Fruit fly (Drosophila melanogaster) whole organism, embryonic: ENCODE results near the gene ssp3.

Experiments used
- Abd-B ChIP-seq: fragments of 200-800 bp; sonication (Bioruptor generic); optimal IDR thresholded peaks from 2 replicates; lab custom pipeline; 2018; ENCODE audit warnings: missing biosample characterization, mild to moderate bottlenecking, missing genetic modification characterization, moderate library complexity
- BtbVII ChIP-seq: fragments of 200-800 bp; sonication (Bioruptor generic); optimal IDR thresholded peaks from 3 replicates; lab custom pipeline; 2017; ENCODE audit warnings: missing biosample characterization, mild to moderate bottlenecking, missing genetic modification characterization
- CG11085 ChIP-seq: fragments of 200-800 bp; sonication (Bioruptor generic); IDR thresholded peaks from 2 replicates; pipeline ENCODE4 v1.3.6; 2022; ENCODE audit warnings: missing biosample characterization, missing genetic modification characterization
- CG11398 ChIP-seq: fragments of 200-800 bp; sonication (Bioruptor generic); optimal IDR thresholded peaks from 2 replicates; lab custom pipeline; 2016; ENCODE audit warnings: missing biosample characterization, missing genetic modification characterization
- CG13296 ChIP-seq: fragments of 200-800 bp; sonication (Bioruptor generic); optimal IDR thresholded peaks from 3 replicates; lab custom pipeline; 2018; ENCODE audit warnings: missing biosample characterization, mild to moderate bottlenecking, missing genetic modification characterization
- CG15269 ChIP-seq: fragments of 200-800 bp; sonication (Bioruptor generic); optimal IDR thresholded peaks from 2 replicates; lab custom pipeline; 2018; ENCODE audit warnings: missing biosample characterization, mild to moderate bottlenecking, missing genetic modification characterization, moderate library complexity
- CG1647 ChIP-seq: fragments of 200-800 bp; sonication (Bioruptor generic); optimal IDR thresholded peaks from 3 replicates; lab custom pipeline; 2016; ENCODE audit warnings: missing biosample characterization, missing genetic modification characterization
- CG16779 ChIP-seq: fragments of 200-800 bp; sonication (Bioruptor generic); IDR thresholded peaks from 2 replicates; pipeline ENCODE4 v1.3.6; 2022; ENCODE audit warnings: missing biosample characterization, missing genetic modification characterization
- CG17829 ChIP-seq: fragments of 200-800 bp; optimal IDR thresholded peaks from 2 replicates; lab custom pipeline; 2019; ENCODE audit warnings: missing biosample characterization, mild to moderate bottlenecking, missing genetic modification characterization, moderate library complexity
- CG2120 ChIP-seq: fragments of 200-800 bp; sonication (Bioruptor generic); optimal IDR thresholded peaks from 3 replicates; lab custom pipeline; 2016; ENCODE audit warnings: missing biosample characterization, missing genetic modification characterization
- CG2199 ChIP-seq: fragments of 200-800 bp; sonication (Bioruptor generic); IDR thresholded peaks from 3 replicates; pipeline ENCODE4 v1.3.6; 2022; ENCODE audit warnings: missing biosample characterization, missing genetic modification characterization
- CG31388 ChIP-seq: fragments of 200-800 bp; sonication (Bioruptor generic); optimal IDR thresholded peaks from 2 replicates; lab custom pipeline; 2016; ENCODE audit warnings: missing biosample characterization, missing genetic modification characterization
- CG32772 ChIP-seq: fragments of 200-800 bp; sonication (Bioruptor generic); IDR thresholded peaks from 2 replicates; pipeline ENCODE4 v1.3.6; 2022; ENCODE audit warnings: missing biosample characterization, missing genetic modification characterization
- CG33557 ChIP-seq: fragments of 200-800 bp; sonication (Bioruptor generic); optimal IDR thresholded peaks from 2 replicates; lab custom pipeline; 2019; ENCODE audit warnings: missing biosample characterization, mild to moderate bottlenecking, missing genetic modification characterization, moderate library complexity
- CG3407 ChIP-seq: fragments of 200-800 bp; sonication (Bioruptor generic); optimal IDR thresholded peaks from 2 replicates; lab custom pipeline; 2018; ENCODE audit warnings: missing biosample characterization, mild to moderate bottlenecking, missing genetic modification characterization
- CG4730 ChIP-seq: fragments of 200-800 bp; sonication (Bioruptor generic); IDR thresholded peaks from 2 replicates; pipeline ENCODE4 v1.3.6; 2022; ENCODE audit warnings: missing biosample characterization, missing genetic modification characterization
- CG5180 ChIP-seq: fragments of 200-800 bp; sonication (Bioruptor generic); optimal IDR thresholded peaks from 3 replicates; lab custom pipeline; 2017; ENCODE audit warnings: missing biosample characterization, missing genetic modification characterization, mild to moderate bottlenecking, moderate library complexity, missing genetic modification reagents
- CG6654 ChIP-seq: fragments of 200-800 bp; sonication (Bioruptor generic); optimal IDR thresholded peaks from 2 replicates; lab custom pipeline; 2017; ENCODE audit warnings: missing biosample characterization, mild to moderate bottlenecking, missing genetic modification characterization
- CG9727 ChIP-seq: fragments of 200-800 bp; sonication (Bioruptor generic); optimal IDR thresholded peaks from 3 replicates; lab custom pipeline; 2017; ENCODE audit warnings: missing biosample characterization, mild to moderate bottlenecking, missing genetic modification characterization
- CG9797 ChIP-seq: fragments of 200-800 bp; sonication (Bioruptor generic); optimal IDR thresholded peaks from 3 replicates; lab custom pipeline; 2018; ENCODE audit warnings: missing biosample characterization, mild to moderate bottlenecking, missing genetic modification characterization
- CG9932 ChIP-seq: fragments of 200-800 bp; sonication (Bioruptor generic); IDR thresholded peaks from 2 replicates; pipeline ENCODE4 v1.3.6; 2022; ENCODE audit warnings: missing biosample characterization, missing genetic modification characterization
- Dll ChIP-seq: fragments of 200-800 bp; sonication (Bioruptor generic); IDR thresholded peaks from 4 replicates; pipeline ENCODE4 v1.3.6; 2022; ENCODE audit warnings: missing biosample characterization, missing genetic modification characterization; ENCODE audit not compliant: partially characterized antibody
- Drgx ChIP-seq: fragments of 200-800 bp; sonication (Bioruptor generic); IDR thresholded peaks from 2 replicates; pipeline ENCODE4 v1.3.6; 2022; ENCODE audit warnings: missing biosample characterization, missing genetic modification characterization
- Ets65A ChIP-seq: fragments of 200-800 bp; sonication (Bioruptor generic); peaks from one replicate; lab custom pipeline; 2016; ENCODE audit warnings: missing biosample characterization, missing genetic modification characterization
- HLH54F ChIP-seq: fragments of 200-800 bp; sonication (Bioruptor generic); optimal IDR thresholded peaks from 3 replicates; lab custom pipeline; 2016; ENCODE audit warnings: missing biosample characterization, missing genetic modification characterization
- MESR4 ChIP-seq: fragments of 200-800 bp; sonication (Bioruptor generic); optimal IDR thresholded peaks from 2 replicates; lab custom pipeline; 2018; ENCODE audit warnings: missing biosample characterization, mild to moderate bottlenecking, missing genetic modification characterization, moderate library complexity
- Oli ChIP-seq: fragments of 200-800 bp; sonication (Bioruptor generic); optimal IDR thresholded peaks from 2 replicates; lab custom pipeline; 2018; ENCODE audit warnings: missing biosample characterization, mild to moderate bottlenecking, missing genetic modification characterization, moderate library complexity
- Side ChIP-seq: fragments of 200-800 bp; sonication (Bioruptor generic); optimal IDR thresholded peaks from 2 replicates; lab custom pipeline; 2016; ENCODE audit warnings: missing biosample characterization, missing genetic modification characterization
- Six4 ChIP-seq: fragments of 200-800 bp; sonication (Bioruptor generic); optimal IDR thresholded peaks from 2 replicates; lab custom pipeline; 2016; ENCODE audit warnings: missing biosample characterization, missing genetic modification characterization
- Sry-δ ChIP-seq: fragments of 200-800 bp; sonication (Bioruptor generic); optimal IDR thresholded peaks from 2 replicates; lab custom pipeline; 2016; ENCODE audit warnings: missing biosample characterization, missing genetic modification characterization
- al ChIP-seq: fragments of 200-800 bp; sonication (Bioruptor generic); IDR thresholded peaks from 2 replicates; pipeline ENCODE4 v1.3.6; 2022; ENCODE audit warnings: missing biosample characterization, missing genetic modification characterization
- ash1 ChIP-seq: fragments of 200-800 bp; sonication (Bioruptor generic); optimal IDR thresholded peaks from 2 replicates; lab custom pipeline; 2018; ENCODE audit warnings: missing biosample characterization, mild to moderate bottlenecking, missing genetic modification characterization
- cad ChIP-seq: fragments of >200 bp; optimal IDR thresholded peaks from 2 replicates; lab custom pipeline; 2017; ENCODE audit warnings: missing biosample characterization, missing genetic modification characterization
- chif ChIP-seq, 2 experiments: fragments of 200-800 bp; sonication (Bioruptor generic); optimal IDR thresholded peaks; 3 replicates each; lab custom pipeline; 2016; ENCODE audit warnings: missing biosample characterization in 2 of 2, missing genetic modification characterization in 2 of 2
- en ChIP-seq: fragments of 200-800 bp; sonication (Bioruptor generic); optimal IDR thresholded peaks from 2 replicates; lab custom pipeline; 2016; ENCODE audit warnings: missing biosample characterization, missing genetic modification characterization
- eve ChIP-seq, 2 experiments: fragments of >200 bp; optimal IDR thresholded peaks; 2 replicates each; lab custom pipeline; 2017; ENCODE audit warnings: missing biosample characterization in 2 of 2, missing genetic modification characterization in 2 of 2
- exex ChIP-seq: fragments of 200-800 bp; sonication (Bioruptor generic); optimal IDR thresholded peaks from 4 replicates; lab custom pipeline; 2018; ENCODE audit warnings: missing biosample characterization, mild to moderate bottlenecking, missing genetic modification characterization, moderate library complexity
- eyg ChIP-seq: fragments of 200-800 bp; sonication (Bioruptor generic); optimal IDR thresholded peaks from 3 replicates; lab custom pipeline; 2016; ENCODE audit warnings: missing biosample characterization, missing genetic modification characterization
- gro ChIP-seq: fragments of 200-800 bp; sonication (Bioruptor generic); optimal IDR thresholded peaks from 2 replicates; lab custom pipeline; 2016; ENCODE audit warnings: missing biosample characterization, missing genetic modification characterization
- gt ChIP-seq: fragments of 200-800 bp; sonication (Bioruptor generic); IDR thresholded peaks from 2 replicates; pipeline ENCODE4 v1.3.6; 2022; ENCODE audit warnings: missing biosample characterization, missing genetic modification characterization
- hkb ChIP-seq, 2 experiments: fragments of 200-800 bp in 1 of 2; fragments of >200 bp in 1 of 2; sonication (Bioruptor generic) in 1 of 2; IDR thresholded peaks in 1 of 2; optimal IDR thresholded peaks in 1 of 2; 2 replicates each; pipeline versions ENCODE4 v1.3.6 to Lab custom; 2017 to 2022; ENCODE audit warnings: missing biosample characterization in 1 of 2, missing genetic modification characterization in 1 of 2
- jigr1 ChIP-seq: fragments of 200-800 bp; sonication (Bioruptor generic); IDR thresholded peaks from 3 replicates; pipeline ENCODE4 v1.3.6; 2022; ENCODE audit warnings: missing biosample characterization, missing genetic modification characterization
- nau ChIP-seq: fragments of 200-800 bp; sonication (Bioruptor generic); optimal IDR thresholded peaks from 3 replicates; lab custom pipeline; 2017; ENCODE audit warnings: missing biosample characterization, mild to moderate bottlenecking, missing genetic modification characterization, missing genetic modification reagents
- oc ChIP-seq: fragments of 200-800 bp; sonication (Bioruptor generic); optimal IDR thresholded peaks from 2 replicates; lab custom pipeline; 2018; ENCODE audit warnings: missing biosample characterization, mild to moderate bottlenecking, missing genetic modification characterization, moderate library complexity
- odd ChIP-seq: fragments of 200-800 bp; sonication (Bioruptor generic); optimal IDR thresholded peaks from 2 replicates; lab custom pipeline; 2017; ENCODE audit warnings: missing biosample characterization, mild to moderate bottlenecking, missing genetic modification characterization
- pfk ChIP-seq: fragments of 200-800 bp; sonication (Bioruptor generic); optimal IDR thresholded peaks from 2 replicates; lab custom pipeline; 2018; ENCODE audit warnings: missing biosample characterization, mild to moderate bottlenecking, missing genetic modification characterization, moderate library complexity
- pita ChIP-seq: fragments of 200-800 bp; sonication (Bioruptor generic); optimal IDR thresholded peaks from 2 replicates; lab custom pipeline; 2017; ENCODE audit warnings: missing biosample characterization, mild to moderate bottlenecking, missing genetic modification characterization
- psq ChIP-seq: fragments of 200-800 bp; sonication (Bioruptor generic); optimal IDR thresholded peaks from 2 replicates; lab custom pipeline; 2017; ENCODE audit warnings: missing biosample characterization, missing genetic modification characterization
- sima ChIP-seq: fragments of 200-800 bp; sonication (Bioruptor generic); optimal IDR thresholded peaks from 2 replicates; lab custom pipeline; 2016; ENCODE audit warnings: missing biosample characterization, missing genetic modification characterization
- stc ChIP-seq: fragments of 200-800 bp; sonication (Bioruptor generic); IDR thresholded peaks from 2 replicates; pipeline ENCODE4 v1.3.6; 2022; ENCODE audit warnings: missing biosample characterization, missing genetic modification characterization
- tap ChIP-seq: fragments of 200-800 bp; optimal IDR thresholded peaks from 3 replicates; lab custom pipeline; 2019; ENCODE audit warnings: missing biosample characterization, mild to moderate bottlenecking, missing genetic modification characterization, moderate library complexity
- trh ChIP-seq: fragments of 200-800 bp; sonication (Bioruptor generic); optimal IDR thresholded peaks from 2 replicates; lab custom pipeline; 2016; ENCODE audit warnings: missing biosample characterization, missing genetic modification characterization

Gene ssp3

DNA sequence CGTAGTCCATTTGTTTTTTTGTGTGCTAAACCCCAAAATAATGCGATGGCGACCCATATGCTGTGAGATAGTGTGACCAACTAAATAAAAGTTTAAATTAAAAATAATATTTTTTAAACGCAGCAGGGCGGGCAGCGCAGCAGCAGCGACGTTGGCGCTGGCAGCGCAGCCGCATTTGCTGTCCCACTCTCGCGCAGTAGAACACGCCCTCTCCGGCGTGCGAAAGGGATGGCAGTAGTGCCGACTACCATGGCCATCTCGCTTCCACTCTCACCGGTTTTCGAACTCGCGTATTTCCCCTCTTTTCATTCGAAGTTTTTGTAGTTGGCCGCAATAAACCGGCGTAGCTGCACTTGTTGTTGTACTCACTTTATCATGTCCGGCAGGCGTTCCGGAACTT, 7.7 kb downstream of the ssp3 start (continued):
- peak; percentile 32; the same call in 1 of the 2 replicates for TF ChIP-seq Drgx (GFP tag; lab: Robert Waterston, UW)
- TF ChIP-seq chif (GFP tag; optimal IDR thresholded peaks at IDR 0.05; lab: Kevin White, UChicago), result no peak
- no peak for TF ChIP-seq exex (tag; lab: Kevin White, UChicago)
- no peak for TF ChIP-seq eve (GFP tag; optimal IDR thresholded peaks at IDR 0.05; lab: Kevin White, UChicago)
- no peak for TF ChIP-seq Six4 (GFP tag; lab: Kevin White, UChicago)
- TF ChIP-seq CG9797, result no peak
- no peak for TF ChIP-seq CG32772
- TF ChIP-seq CG5180 (GFP tag; lab: Kevin White, UChicago), result no peak
- no peak for TF ChIP-seq jigr1
- no peak for TF ChIP-seq psq (GFP tag; lab: Kevin White, UChicago)
- TF ChIP-seq Abd-B (GFP tag; lab: Kevin White, UChicago), result no peak
- TF ChIP-seq hkb (optimal IDR thresholded peaks at IDR 0.05; lab: Kevin White, UChicago), result no peak
- TF ChIP-seq hkb (GFP tag; IDR thresholded peaks at IDR 0.05; lab: Robert Waterston, UW), result peak; percentile 58; the same call in 1 of the 2 replicates
- no peak for TF ChIP-seq CG11398 (GFP tag; lab: Kevin White, UChicago)
- peak; percentile 1 for TF ChIP-seq CG33557 (GFP tag; lab: Kevin White, UChicago)
- TF ChIP-seq trh, result no peak
- TF ChIP-seq CG2199 (GFP tag; lab: Robert Waterston, UW), result peak; percentile 60; the same call in 1 of the 3 replicates
- TF ChIP-seq al, result no peak
- TF ChIP-seq stc (GFP tag; lab: Robert Waterston, UW), result peak; percentile 29; the same call in 1 of the 2 replicates
- TF ChIP-seq CG17829 (tag; lab: Kevin White, UChicago), result peak; percentile 30
- no peak for TF ChIP-seq sima (GFP tag; lab: Kevin White, UChicago)
- no peak for TF ChIP-seq Sry-δ (GFP tag; lab: Kevin White, UChicago)
- TF ChIP-seq CG15269, result no peak
- TF ChIP-seq CG1647, result no peak
- TF ChIP-seq gro (GFP tag; lab: Kevin White, UChicago), result no peak
- TF ChIP-seq CG13296 (GFP tag; lab: Kevin White, UChicago), result no peak
- no peak for TF ChIP-seq pfk (GFP tag; lab: Kevin White, UChicago)
- no peak for TF ChIP-seq Side (GFP tag; lab: Kevin White, UChicago)
- peak; percentile 49 for TF ChIP-seq cad (GFP tag; lab: Kevin White, UChicago)
- no peak for TF ChIP-seq CG3407
- no peak for TF ChIP-seq tap (tag; lab: Kevin White, UChicago)
- no peak for TF ChIP-seq MESR4
- no peak for TF ChIP-seq CG31388 (GFP tag; lab: Kevin White, UChicago)
- no peak for TF ChIP-seq Oli (tag; lab: Kevin White, UChicago)
- no peak for TF ChIP-seq en (GFP tag; lab: Kevin White, UChicago)
- no peak for TF ChIP-seq Dll
- TF ChIP-seq odd (GFP tag; lab: Kevin White, UChicago), result no peak
- no peak for TF ChIP-seq Ets65A (GFP tag; lab: Kevin White, UChicago)
- TF ChIP-seq HLH54F (GFP tag; lab: Kevin White, UChicago), result no peak
- no peak for TF ChIP-seq CG9932 (GFP tag; lab: Robert Waterston, UW)
- no peak for TF ChIP-seq BtbVII (GFP tag; lab: Kevin White, UChicago)
- TF ChIP-seq CG4730 (GFP tag; lab: Robert Waterston, UW), result no peak
- TF ChIP-seq CG11085 (GFP tag; lab: Robert Waterston, UW), result no peak
- no peak for TF ChIP-seq oc (tag; lab: Kevin White, UChicago)
- no peak for TF ChIP-seq CG6654 (GFP tag; lab: Kevin White, UChicago)
- TF ChIP-seq eyg (GFP tag; lab: Kevin White, UChicago), result no peak
- TF ChIP-seq pita (GFP tag; lab: Kevin White, UChicago), result no peak
- TF ChIP-seq gt (GFP tag; lab: Robert Waterston, UW), result no peak
- TF ChIP-seq nau, result no peak
- TF ChIP-seq CG16779 (GFP tag; lab: Robert Waterston, UW), result no peak
- TF ChIP-seq CG9727 (GFP tag; lab: Kevin White, UChicago), result no peak
- no peak for TF ChIP-seq CG2120
- TF ChIP-seq ash1, result peak; percentile 1
